Worm (Caenorhabditis elegans): Measurements from ENCODE around the gene del-2.
A peak's percentile ranks its signal among the peaks of the same experiment; 100 is the strongest.

The del-2 gene

DNA sequence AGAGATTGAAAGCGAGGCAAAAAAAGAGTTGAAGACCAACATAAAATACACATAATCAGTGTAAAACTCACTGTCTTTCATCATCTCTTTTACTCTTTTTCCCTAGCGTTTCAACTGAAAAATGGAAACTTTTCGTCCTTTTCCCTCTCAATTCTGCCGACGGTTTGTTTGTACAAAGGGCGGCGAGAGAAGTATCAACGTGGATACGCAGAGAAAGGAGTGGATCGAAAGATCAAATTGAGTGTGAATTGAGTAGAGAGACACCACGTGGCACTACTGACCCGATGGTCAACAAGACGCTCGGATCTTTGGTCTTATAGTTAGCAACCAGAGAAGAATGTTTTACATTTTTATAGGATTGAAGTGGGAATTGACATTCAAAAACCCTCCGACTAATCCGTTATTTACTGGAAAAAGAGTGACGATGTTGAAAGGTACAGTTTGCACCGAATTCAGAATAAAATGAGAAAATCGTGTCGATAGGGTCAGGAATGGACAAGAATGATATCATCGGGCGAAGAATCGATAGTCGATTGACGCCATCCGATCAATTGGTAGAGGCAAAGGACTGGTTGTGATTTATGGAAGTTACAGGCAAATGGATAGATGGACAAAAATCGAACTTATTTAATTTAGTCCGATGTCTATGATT lies 29.3 kb upstream of the del-2 start:
- no peak for TF ChIP-seq dao-5 (tag; optimal IDR thresholded peaks at IDR 0.05)
- no peak for TF ChIP-seq W03F9.2 (tag; optimal IDR thresholded peaks at IDR 0.05)
- no peak for TF ChIP-seq him-1 (tag; optimal IDR thresholded peaks at IDR 0.05)

- no peak for TF ChIP-seq dao-5 (tag; optimal IDR thresholded peaks at IDR 0.05)
- TF ChIP-seq him-1 (tag; optimal IDR thresholded peaks at IDR 0.05) = no peak
- no peak for TF ChIP-seq W03F9.2 (tag; optimal IDR thresholded peaks at IDR 0.05)
Observed at ce11 chrIV:9669969-9670368, 28.1 kb upstream of the del-2 start.

- TF ChIP-seq dao-5 (tag; optimal IDR thresholded peaks at IDR 0.05) (no peak), him-1 (tag; optimal IDR thresholded peaks at IDR 0.05) (no peak), W03F9.2 (tag; optimal IDR thresholded peaks at IDR 0.05) (no peak)
Observed at ce11 chrIV:9668103-9668672, 26.4 kb upstream of the del-2 start.

DNA sequence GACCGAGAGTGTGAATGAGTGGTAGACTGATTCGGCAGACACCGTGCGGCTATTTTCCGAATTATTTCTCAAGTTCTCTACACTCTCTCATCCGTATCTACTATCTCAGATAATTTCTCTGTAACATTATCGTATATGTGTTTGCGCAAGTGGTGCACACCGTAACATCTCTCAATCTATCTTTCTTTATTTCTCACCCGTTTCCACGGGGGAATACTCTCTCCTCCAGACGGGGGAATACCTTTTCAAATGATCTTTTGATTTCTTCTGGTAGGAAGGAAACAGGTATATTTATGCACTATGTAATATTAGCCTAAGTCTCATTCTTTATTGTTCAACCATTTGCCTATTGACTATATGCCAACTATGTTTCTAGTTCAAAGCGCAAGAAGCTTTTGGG lies 25.3 kb upstream of the del-2 start:
- TF ChIP-seq him-1 (tag; optimal IDR thresholded peaks at IDR 0.05) (no peak), dao-5 (tag; optimal IDR thresholded peaks at IDR 0.05) (no peak), W03F9.2 (tag; optimal IDR thresholded peaks at IDR 0.05) (no peak)

ce11 chrIV:9659999-9660398 lies 18.2 kb upstream of the del-2 start:
- TF ChIP-seq dao-5 (tag; optimal IDR thresholded peaks at IDR 0.05) = no peak

DNA sequence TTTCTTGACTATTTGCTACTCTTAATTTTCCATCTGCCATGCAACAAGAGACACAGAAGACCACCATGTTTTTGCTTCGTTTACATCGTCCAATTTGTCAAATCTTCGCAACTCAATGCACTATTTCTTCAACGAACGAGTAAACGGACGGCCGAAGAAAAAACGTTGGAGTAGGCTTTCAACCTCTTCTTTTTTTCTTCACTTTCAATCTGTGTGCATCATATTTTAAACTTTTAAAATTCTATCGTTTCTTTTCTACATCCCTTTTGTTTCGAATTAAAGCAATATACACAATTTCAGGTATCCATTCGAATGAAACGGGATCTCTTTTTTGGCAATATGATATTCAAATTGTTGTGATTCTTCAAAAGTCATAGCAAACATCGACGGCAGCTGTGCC lies 15.9 kb upstream of the del-2 start, which contains the start of gene acc-1:
TSS of gene acc-1 (plus strand) at position 301 of the 400 bp plus-strand sequence.
- no peak for TF ChIP-seq dao-5 (tag; optimal IDR thresholded peaks at IDR 0.05)
- no peak for TF ChIP-seq him-1 (tag; optimal IDR thresholded peaks at IDR 0.05)

ce11 chrIV:9655556-9655955 lies 13.7 kb upstream of the del-2 start:
- TF ChIP-seq dao-5 (tag; optimal IDR thresholded peaks at IDR 0.05) = no peak
- no peak for TF ChIP-seq him-1 (tag; optimal IDR thresholded peaks at IDR 0.05)
- TF ChIP-seq W03F9.2 (tag; optimal IDR thresholded peaks at IDR 0.05) = no peak

ce11 chrIV:9654017-9654416 lies 12.2 kb upstream of the del-2 start, which contains the start of gene F58G6.7:
Gene F58G6.7 (plus strand): TSS chrIV:9654317.
- no peak for TF ChIP-seq W03F9.2 (tag; optimal IDR thresholded peaks at IDR 0.05)
- no peak for TF ChIP-seq dao-5 (tag; optimal IDR thresholded peaks at IDR 0.05)
- TF ChIP-seq him-1 (tag; optimal IDR thresholded peaks at IDR 0.05) = no peak

- TF ChIP-seq dao-5 (tag; optimal IDR thresholded peaks at IDR 0.05) = no peak
- no peak for TF ChIP-seq W03F9.2 (tag; optimal IDR thresholded peaks at IDR 0.05)
- no peak for TF ChIP-seq him-1 (tag; optimal IDR thresholded peaks at IDR 0.05)
Observed at ce11 chrIV:9653184-9653583, 11.4 kb upstream of the del-2 start, which contains the start of gene F58G6.3. Gene F58G6.3 (plus strand): TSS chrIV:9653535.

- TF ChIP-seq him-1 (tag; optimal IDR thresholded peaks at IDR 0.05) (no peak), W03F9.2 (tag; optimal IDR thresholded peaks at IDR 0.05) (peak; percentile 37)
Observed at ce11 chrIV:9651234-9651633, 9.4 kb upstream of the del-2 start, which contains the start of gene chca-1. Gene chca-1 (plus strand): TSS chrIV:9651394.

DNA sequence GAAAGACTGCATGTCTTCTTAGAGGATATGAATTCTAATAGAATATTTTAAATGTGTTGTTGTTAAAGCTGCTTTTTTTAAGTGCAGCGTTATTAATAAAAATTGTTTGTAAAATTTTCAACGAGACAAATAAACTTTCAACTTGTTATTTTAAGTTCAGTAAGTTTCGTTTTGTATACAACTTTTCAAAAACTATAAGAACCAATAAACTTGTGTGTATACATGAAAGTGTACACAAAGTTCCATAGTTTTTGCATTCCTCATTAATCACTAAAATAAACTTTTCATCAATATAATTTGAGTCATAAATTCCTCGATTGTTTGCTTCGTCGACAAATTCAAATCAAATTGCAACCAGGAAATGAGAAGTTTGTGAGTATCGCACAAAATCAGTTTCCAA lies 6.9 kb upstream of the del-2 start, which contains the start of gene srm-3:
TSS of gene srm-3 (plus strand) at position 301 of the 400 bp plus-strand sequence.
- TF ChIP-seq him-1 (tag; optimal IDR thresholded peaks at IDR 0.05) (no peak), dao-5 (tag; optimal IDR thresholded peaks at IDR 0.05) (no peak), W03F9.2 (tag; optimal IDR thresholded peaks at IDR 0.05) (no peak)

DNA sequence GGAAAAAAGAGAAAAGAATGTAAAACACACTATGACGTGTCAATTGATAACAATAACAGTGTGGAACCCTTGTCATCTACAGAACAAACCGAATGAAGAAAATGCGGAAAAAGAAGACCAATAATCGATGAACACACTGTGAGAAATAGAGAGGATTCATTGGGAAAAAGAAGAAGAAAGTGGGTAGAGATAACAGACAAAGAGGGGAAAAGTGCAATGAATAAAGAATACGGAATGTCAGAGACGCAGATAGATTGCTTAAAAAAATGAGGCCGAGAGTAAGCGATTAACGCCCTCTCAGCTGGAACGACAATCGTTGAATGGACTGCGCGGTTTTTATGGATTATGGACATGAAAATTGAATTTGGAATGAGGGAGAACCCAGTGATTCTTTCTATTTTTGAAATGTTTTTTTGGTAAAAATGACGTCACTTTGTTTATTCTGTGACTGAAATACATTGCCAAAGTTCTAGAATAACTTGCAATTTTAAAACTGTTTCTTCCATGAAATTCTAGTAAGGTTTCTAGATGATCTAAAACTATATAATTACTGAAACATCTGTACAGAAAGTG lies 6.0 kb upstream of the del-2 start, which contains the start of gene amph-1:
TSS of gene amph-1 (minus strand) at position 85 of the 573 bp plus-strand sequence.
- TF ChIP-seq W03F9.2 (tag; optimal IDR thresholded peaks at IDR 0.05) (peak; percentile 44), him-1 (tag; optimal IDR thresholded peaks at IDR 0.05) (no peak), dao-5 (tag; optimal IDR thresholded peaks at IDR 0.05) (no peak)

- no peak for TF ChIP-seq dao-5 (tag; optimal IDR thresholded peaks at IDR 0.05)
- TF ChIP-seq W03F9.2 (tag; optimal IDR thresholded peaks at IDR 0.05) = no peak
- TF ChIP-seq him-1 (tag; optimal IDR thresholded peaks at IDR 0.05) = no peak
Observed at ce11 chrIV:9643188-9643587, 1.4 kb upstream of the del-2 start, which contains the start of gene degl-2. Gene degl-2 (plus strand): TSS chrIV:9643488.

ce11 chrIV:9634848-9635247 lies 7.0 kb downstream of the del-2 start, which contains the start of gene mca-1:
Gene mca-1 (minus strand): TSS chrIV:9634948.
- TF ChIP-seq him-1 (tag; optimal IDR thresholded peaks at IDR 0.05) (no peak), dao-5 (tag; optimal IDR thresholded peaks at IDR 0.05) (no peak), W03F9.2 (tag; optimal IDR thresholded peaks at IDR 0.05) (no peak)
